Worm (Caenorhabditis elegans) whole organism, young adult: ENCODE measurements around the gene F38A6.5.

Experiments used
- F49E8.2 ChIP-seq: sonication (generic microtip); optimal IDR thresholded peaks from 3 replicates; lab custom pipeline; 2017; ENCODE audit warnings: missing genetic modification characterization, mild to moderate bottlenecking, missing compliant biosample characterization, antibody characterized with exemption, moderate library complexity; ENCODE audit not compliant: insufficient read depth
- cebp-2 ChIP-seq: fragments of 200-800 bp; sonication (Bioruptor generic); IDR thresholded peaks from 2 replicates; pipeline ENCODE4 v1.3.6; 2022; ENCODE audit warnings: missing genetic modification characterization, missing compliant biosample characterization
- lin-35 ChIP-seq, 3 experiments: fragments of 150-350 bp in 2 of 3; sonication (generic microtip) in 1 of 3; optimal IDR thresholded peaks; 2 replicates each; lab custom pipeline; 2014 to 2018; ENCODE audit warnings: missing biosample characterization in 3 of 3, missing genetic modification characterization in 3 of 3, missing genetic modification reagents in 3 of 3
- nhr-27 ChIP-seq: fragments of 200-800 bp; sonication (Bioruptor generic); optimal IDR thresholded peaks from 2 replicates; lab custom pipeline; 2018; ENCODE audit warnings: mild to moderate bottlenecking, missing genetic modification characterization, moderate library complexity, missing compliant biosample characterization
- repo-1 ChIP-seq: sonication (generic microtip); optimal IDR thresholded peaks from 2 replicates; lab custom pipeline; 2017; ENCODE audit warnings: mild to moderate bottlenecking, missing genetic modification characterization, missing compliant biosample characterization
- unc-62 ChIP-seq: fragments of 150-350 bp; optimal IDR thresholded peaks from 2 replicates; lab custom pipeline; 2014; ENCODE audit warnings: missing biosample characterization, missing genetic modification reagents, missing genetic modification characterization
- ztf-22 ChIP-seq: fragments of 200-800 bp; sonication (Bioruptor generic); optimal IDR thresholded peaks from 2 replicates; lab custom pipeline; 2018; ENCODE audit warnings: mild to moderate bottlenecking, missing genetic modification characterization, moderate library complexity, missing compliant biosample characterization

- TF ChIP-seq cebp-2 (GFP tag; lab: Robert Waterston, UW) (no peak), unc-62 (GFP tag; lab: Kevin White, UChicago) (no peak), repo-1 (tag; lab: Kevin White, UChicago) (no peak), ztf-22 (GFP tag; lab: Kevin White, UChicago) (no peak), nhr-27 (tag; lab: Kevin White, UChicago) (no peak), F49E8.2 (tag; lab: Kevin White, UChicago) (no peak), lin-35 (GFP tag; optimal IDR thresholded peaks at IDR 0.05; lab: Kevin White, UChicago) (no peak)
These were observed 5.3 kb upstream of the F38A6.5 start for ce11 chrV:20778886-20779285.
